Worm (Caenorhabditis elegans) whole organism, early embryonic: ENCODE measurements around the gene sre-41.

Experiments
- B0310.2 ChIP-seq: sonication (generic microtip); optimal IDR thresholded peaks from 2 replicates; lab custom pipeline; 2016; ENCODE audit warnings: mild to moderate bottlenecking, missing genetic modification characterization, missing compliant biosample characterization
- F13C5.2 ChIP-seq: sonication (generic microtip); optimal IDR thresholded peaks from 2 replicates; lab custom pipeline; 2017; ENCODE audit warnings: mild to moderate bottlenecking, missing genetic modification characterization, inconsistent platforms, missing compliant biosample characterization
- aly-1 ChIP-seq: sonication (generic microtip); optimal IDR thresholded peaks from 2 replicates; lab custom pipeline; 2016; ENCODE audit warnings: missing genetic modification characterization, missing compliant biosample characterization
- ama-1 ChIP-seq: fragments of 150-350 bp; optimal IDR thresholded peaks from 2 replicates; lab custom pipeline; 2014
- ceh-13 ChIP-seq: fragments of 200-800 bp; sonication (Bioruptor generic); optimal IDR thresholded peaks from 2 replicates; lab custom pipeline; 2018; ENCODE audit warnings: mild to moderate bottlenecking, missing genetic modification characterization, missing compliant biosample characterization
- ceh-36 ChIP-seq: sonication (generic microtip); optimal IDR thresholded peaks from 2 replicates; lab custom pipeline; 2016; ENCODE audit warnings: missing genetic modification characterization, inconsistent platforms, missing compliant biosample characterization
- ets-7 ChIP-seq: sonication (generic microtip); optimal IDR thresholded peaks from 2 replicates; lab custom pipeline; 2016; ENCODE audit warnings: missing genotype, missing genetic modification characterization, missing compliant biosample characterization
- flt-1 ChIP-seq: fragments of 200-800 bp; sonication (Bioruptor generic); IDR thresholded peaks from 2 replicates; pipeline ENCODE4 v1.3.6; 2022; ENCODE audit warnings: missing genetic modification characterization, missing compliant biosample characterization
- hmbx-1 ChIP-seq: sonication (generic microtip); optimal IDR thresholded peaks from 2 replicates; lab custom pipeline; 2016; ENCODE audit warnings: mild to moderate bottlenecking, missing genetic modification characterization, missing compliant biosample characterization
- hmg-4 ChIP-seq: fragments of 200-800 bp; sonication (Bioruptor generic); optimal IDR thresholded peaks from 2 replicates; lab custom pipeline; 2018; ENCODE audit warnings: mild to moderate bottlenecking, missing genetic modification characterization, missing compliant biosample characterization
- hnd-1 ChIP-seq: sonication (generic microtip); optimal IDR thresholded peaks from 2 replicates; lab custom pipeline; 2016; ENCODE audit warnings: missing genetic modification characterization, missing compliant biosample characterization
- pes-1 ChIP-seq: fragments of 200-800 bp; sonication (Bioruptor generic); IDR thresholded peaks from 2 replicates; pipeline ENCODE4 v1.3.6; 2022; ENCODE audit warnings: missing genetic modification reagents, missing genetic modification characterization, missing compliant biosample characterization
- scrt-1 ChIP-seq: fragments of 200-800 bp; sonication (Bioruptor generic); IDR thresholded peaks from 2 replicates; pipeline ENCODE4 v1.3.6; 2022; ENCODE audit warnings: missing genetic modification characterization, missing compliant biosample characterization
- sea-1 ChIP-seq: fragments of 200-800 bp; sonication (Bioruptor generic); conservative IDR thresholded peaks from 2 replicates; pipeline ENCODE4 v1.3.6; 2022; ENCODE audit warnings: missing genetic modification characterization, missing compliant biosample characterization
- tbx-11 ChIP-seq: fragments of 200-800 bp; sonication (Bioruptor generic); IDR thresholded peaks from 2 replicates; pipeline ENCODE4 v1.3.6; 2022; ENCODE audit warnings: missing genetic modification characterization, missing compliant biosample characterization
- tbx-37 ChIP-seq: fragments of 200-800 bp; sonication (Bioruptor generic); conservative IDR thresholded peaks from 2 replicates; pipeline ENCODE4 v1.3.6; 2022; ENCODE audit warnings: missing genetic modification reagents, missing genetic modification characterization, missing compliant biosample characterization
- tra-4 ChIP-seq: sonication (generic microtip); optimal IDR thresholded peaks from 2 replicates; lab custom pipeline; 2017; ENCODE audit warnings: missing genetic modification characterization, missing compliant biosample characterization

Gene sre-41

ce11 chrII:12387980-12388379, at the start of gene sre-41:
sre-41 (plus strand) TSS chrII:12388280.
- TF ChIP-seq hmbx-1: no peak

ce11 chrII:12339152-12339551, 48.9 kb upstream of the sre-41 start:
- TF ChIP-seq aly-1 (tag; lab: Kevin White, UChicago) (no peak), hnd-1 (no peak), F13C5.2 (tag; lab: Kevin White, UChicago) (peak; percentile 7), sea-1 (GFP tag; lab: Robert Waterston, UW) (0 out of 2 replicates have a peak, but pooled peaks have one; percentile 34), scrt-1 (GFP tag; lab: Robert Waterston, UW) (no peak)

ce11 chrII:12339644-12340043, 48.4 kb upstream of the sre-41 start, which contains the start of gene sop-2:
sop-2 (plus strand) TSS chrII:12339944.
- no peak for TF ChIP-seq tbx-11 (GFP tag; lab: Robert Waterston, UW)
- no peak for TF ChIP-seq hmg-4 (GFP tag; lab: Kevin White, UChicago)
- TF ChIP-seq pes-1 (GFP tag; lab: Robert Waterston, UW): no peak
- TF ChIP-seq ama-1: no peak
- no peak for TF ChIP-seq sea-1 (GFP tag; lab: Robert Waterston, UW)

ce11 chrII:12341566-12342223, 46.4 kb upstream of the sre-41 start:
- no peak for TF ChIP-seq ets-7
- no peak for TF ChIP-seq aly-1 (tag; lab: Kevin White, UChicago)
- TF ChIP-seq sea-1 (GFP tag; lab: Robert Waterston, UW): no peak
- TF ChIP-seq scrt-1 (GFP tag; lab: Robert Waterston, UW): no peak

- TF ChIP-seq hmbx-1 (no peak), tbx-11 (GFP tag; lab: Robert Waterston, UW) (no peak), hnd-1 (no peak), scrt-1 (GFP tag; lab: Robert Waterston, UW) (no peak), aly-1 (tag; lab: Kevin White, UChicago) (no peak), tbx-37 (no peak), ets-7 (no peak), hmg-4 (GFP tag; lab: Kevin White, UChicago) (no peak), tra-4 (tag; lab: Kevin White, UChicago) (no peak), pes-1 (GFP tag; lab: Robert Waterston, UW) (no peak), B0310.2 (tag; lab: Kevin White, UChicago) (no peak), F13C5.2 (tag; lab: Kevin White, UChicago) (no peak), ceh-13 (GFP tag; lab: Kevin White, UChicago) (no peak), ceh-36 (no peak)
Measured at ce11 chrII:12342928-12343327, 45.2 kb upstream of the sre-41 start.

- TF ChIP-seq ceh-36 (peak; percentile 77), sea-1 (GFP tag; lab: Robert Waterston, UW) (no peak)
Measured at ce11 chrII:12343710-12344109, 44.4 kb upstream of the sre-41 start.

- TF ChIP-seq pes-1 (GFP tag; lab: Robert Waterston, UW): 0 out of 2 replicates have a peak, but pooled peaks have one; percentile 34
- no peak for TF ChIP-seq aly-1 (tag; lab: Kevin White, UChicago)
- no peak for TF ChIP-seq sea-1 (GFP tag; lab: Robert Waterston, UW)
Measured at ce11 chrII:12344787-12345186, 43.3 kb upstream of the sre-41 start, which contains the start of gene C44C11.6. C44C11.6 (plus strand) TSS chrII:12344809.

ce11 chrII:12346289-12346989, 41.6 kb upstream of the sre-41 start:
- TF ChIP-seq tra-4 (tag; lab: Kevin White, UChicago) (no peak), ama-1 (no peak), scrt-1 (GFP tag; lab: Robert Waterston, UW) (no peak), ceh-13 (GFP tag; lab: Kevin White, UChicago) (no peak), F13C5.2 (tag; lab: Kevin White, UChicago) (no peak), pes-1 (GFP tag; lab: Robert Waterston, UW) (no peak), tbx-37 (no peak), B0310.2 (tag; lab: Kevin White, UChicago) (no peak), aly-1 (tag; lab: Kevin White, UChicago) (no peak), hmg-4 (GFP tag; lab: Kevin White, UChicago) (no peak), flt-1 (GFP tag; lab: Robert Waterston, UW) (no peak), sea-1 (GFP tag; lab: Robert Waterston, UW) (no peak)

ce11 chrII:12348957-12349356, 39.1 kb upstream of the sre-41 start:
- TF ChIP-seq hmbx-1 (no peak), hmg-4 (GFP tag; lab: Kevin White, UChicago) (no peak), tbx-11 (GFP tag; lab: Robert Waterston, UW) (no peak), B0310.2 (tag; lab: Kevin White, UChicago) (no peak), tra-4 (tag; lab: Kevin White, UChicago) (no peak), flt-1 (GFP tag; lab: Robert Waterston, UW) (no peak), tbx-37 (no peak), ceh-36 (no peak), sea-1 (GFP tag; lab: Robert Waterston, UW) (no peak), hnd-1 (no peak), aly-1 (tag; lab: Kevin White, UChicago) (no peak), ets-7 (no peak), F13C5.2 (tag; lab: Kevin White, UChicago) (no peak), ceh-13 (GFP tag; lab: Kevin White, UChicago) (no peak), pes-1 (GFP tag; lab: Robert Waterston, UW) (no peak), scrt-1 (GFP tag; lab: Robert Waterston, UW) (no peak), ama-1 (no peak)
